Worm (Caenorhabditis elegans) whole organism, early embryonic: Measurements from ENCODE around the gene tmem-218.
A peak's percentile ranks its signal among the peaks of the same experiment; 100 is the strongest.

ENCODE experiments used
- B0310.2 ChIP-seq: sonication (generic microtip); optimal IDR thresholded peaks from 2 replicates; lab custom pipeline; 2016; ENCODE audit warnings: mild to moderate bottlenecking, missing genetic modification characterization, missing compliant biosample characterization
- F13C5.2 ChIP-seq: sonication (generic microtip); optimal IDR thresholded peaks from 2 replicates; lab custom pipeline; 2017; ENCODE audit warnings: mild to moderate bottlenecking, missing genetic modification characterization, inconsistent platforms, missing compliant biosample characterization
- aly-1 ChIP-seq: sonication (generic microtip); optimal IDR thresholded peaks from 2 replicates; lab custom pipeline; 2016; ENCODE audit warnings: missing genetic modification characterization, missing compliant biosample characterization
- ama-1 ChIP-seq: fragments of 150-350 bp; optimal IDR thresholded peaks from 2 replicates; lab custom pipeline; 2014
- ceh-13 ChIP-seq: fragments of 200-800 bp; sonication (Bioruptor generic); optimal IDR thresholded peaks from 2 replicates; lab custom pipeline; 2018; ENCODE audit warnings: mild to moderate bottlenecking, missing genetic modification characterization, missing compliant biosample characterization
- ceh-36 ChIP-seq: sonication (generic microtip); optimal IDR thresholded peaks from 2 replicates; lab custom pipeline; 2016; ENCODE audit warnings: missing genetic modification characterization, inconsistent platforms, missing compliant biosample characterization
- ets-7 ChIP-seq: sonication (generic microtip); optimal IDR thresholded peaks from 2 replicates; lab custom pipeline; 2016; ENCODE audit warnings: missing genotype, missing genetic modification characterization, missing compliant biosample characterization
- flt-1 ChIP-seq: fragments of 200-800 bp; sonication (Bioruptor generic); IDR thresholded peaks from 2 replicates; pipeline ENCODE4 v1.3.6; 2022; ENCODE audit warnings: missing genetic modification characterization, missing compliant biosample characterization
- hmbx-1 ChIP-seq: sonication (generic microtip); optimal IDR thresholded peaks from 2 replicates; lab custom pipeline; 2016; ENCODE audit warnings: mild to moderate bottlenecking, missing genetic modification characterization, missing compliant biosample characterization
- hmg-4 ChIP-seq: fragments of 200-800 bp; sonication (Bioruptor generic); optimal IDR thresholded peaks from 2 replicates; lab custom pipeline; 2018; ENCODE audit warnings: mild to moderate bottlenecking, missing genetic modification characterization, missing compliant biosample characterization
- hnd-1 ChIP-seq: sonication (generic microtip); optimal IDR thresholded peaks from 2 replicates; lab custom pipeline; 2016; ENCODE audit warnings: missing genetic modification characterization, missing compliant biosample characterization
- pes-1 ChIP-seq: fragments of 200-800 bp; sonication (Bioruptor generic); IDR thresholded peaks from 2 replicates; pipeline ENCODE4 v1.3.6; 2022; ENCODE audit warnings: missing genetic modification reagents, missing genetic modification characterization, missing compliant biosample characterization
- scrt-1 ChIP-seq: fragments of 200-800 bp; sonication (Bioruptor generic); IDR thresholded peaks from 2 replicates; pipeline ENCODE4 v1.3.6; 2022; ENCODE audit warnings: missing genetic modification characterization, missing compliant biosample characterization
- sea-1 ChIP-seq: fragments of 200-800 bp; sonication (Bioruptor generic); conservative IDR thresholded peaks from 2 replicates; pipeline ENCODE4 v1.3.6; 2022; ENCODE audit warnings: missing genetic modification characterization, missing compliant biosample characterization
- tbx-11 ChIP-seq: fragments of 200-800 bp; sonication (Bioruptor generic); IDR thresholded peaks from 2 replicates; pipeline ENCODE4 v1.3.6; 2022; ENCODE audit warnings: missing genetic modification characterization, missing compliant biosample characterization
- tbx-37 ChIP-seq: fragments of 200-800 bp; sonication (Bioruptor generic); conservative IDR thresholded peaks from 2 replicates; pipeline ENCODE4 v1.3.6; 2022; ENCODE audit warnings: missing genetic modification reagents, missing genetic modification characterization, missing compliant biosample characterization
- tra-4 ChIP-seq: sonication (generic microtip); optimal IDR thresholded peaks from 2 replicates; lab custom pipeline; 2017; ENCODE audit warnings: missing genetic modification characterization, missing compliant biosample characterization

Gene tmem-218

DNA sequence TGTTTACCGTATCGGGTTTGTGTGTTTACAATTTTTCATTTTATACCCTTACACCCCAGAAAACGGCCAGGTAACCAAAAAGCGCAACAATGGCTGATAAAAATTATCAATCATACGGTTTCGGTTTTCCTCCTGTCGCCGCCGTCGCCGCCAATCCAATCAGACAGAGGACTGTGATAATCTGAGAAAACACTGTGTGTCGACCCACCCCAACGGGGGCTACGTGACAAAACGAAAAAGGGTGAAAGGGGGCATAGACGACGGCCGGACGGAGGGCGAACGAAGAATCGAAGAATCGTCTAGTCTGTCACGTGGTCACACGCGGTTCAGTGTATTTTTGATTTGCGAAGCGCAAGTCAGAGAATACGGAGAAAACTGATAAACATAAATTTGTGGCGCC, 18.6 kb upstream of the tmem-218 start:
- TF ChIP-seq ets-7 (tag; lab: Kevin White, UChicago) (no peak), hmg-4 (peak; percentile 32)

DNA sequence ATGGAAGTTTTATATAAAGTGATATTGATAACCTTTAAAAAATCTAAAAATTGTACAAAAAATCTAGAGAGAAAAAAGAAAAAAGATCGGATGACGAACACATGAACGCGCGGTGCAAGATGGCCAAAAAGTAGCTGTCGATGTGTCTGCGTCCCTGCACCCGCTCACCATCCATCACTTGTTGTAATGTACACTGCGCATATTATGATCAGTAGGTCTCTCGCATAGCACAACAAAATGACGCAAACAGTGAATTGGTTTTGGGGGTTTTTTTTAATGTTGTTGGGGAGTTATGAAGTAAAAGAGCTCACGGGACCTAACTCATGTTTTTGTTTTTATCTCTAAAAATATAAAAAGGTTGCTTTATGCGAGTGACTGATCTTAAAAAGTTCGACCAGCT, 17.8 kb upstream of the tmem-218 start:
- no peak for TF ChIP-seq tbx-37 (GFP tag; lab: Robert Waterston, UW)
- no peak for TF ChIP-seq B0310.2 (tag; lab: Kevin White, UChicago)
- TF ChIP-seq tbx-11 (GFP tag; lab: Robert Waterston, UW), result no peak
- TF ChIP-seq scrt-1 (GFP tag; lab: Robert Waterston, UW), result no peak
- TF ChIP-seq sea-1 (GFP tag; lab: Robert Waterston, UW), result no peak
- no peak for TF ChIP-seq aly-1
- no peak for TF ChIP-seq pes-1
- no peak for TF ChIP-seq tra-4
- no peak for TF ChIP-seq hmbx-1

DNA sequence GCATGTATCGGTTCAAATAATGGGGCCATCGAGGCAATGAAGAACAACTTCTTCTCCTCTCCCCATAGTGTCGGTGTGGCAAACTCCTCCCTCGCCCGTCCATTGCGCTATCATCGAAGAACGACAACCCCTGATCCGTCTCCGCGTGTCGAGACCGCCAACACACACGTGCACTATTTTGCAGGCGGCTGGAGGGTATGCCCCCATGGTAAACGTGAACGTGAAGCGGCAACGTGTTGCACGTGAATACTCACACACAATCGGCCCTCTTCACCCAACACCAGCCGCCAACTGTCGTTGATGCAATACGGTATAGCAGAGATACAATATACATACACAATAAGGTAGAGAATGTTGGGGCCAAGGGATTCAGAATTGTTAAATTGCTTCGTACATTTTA, 16.3 kb upstream of the tmem-218 start:
- TF ChIP-seq ceh-13 (GFP tag; lab: Kevin White, UChicago) (no peak), hmg-4 (peak; percentile 81), ama-1 (lab: Kevin White, UChicago) (no peak)

DNA sequence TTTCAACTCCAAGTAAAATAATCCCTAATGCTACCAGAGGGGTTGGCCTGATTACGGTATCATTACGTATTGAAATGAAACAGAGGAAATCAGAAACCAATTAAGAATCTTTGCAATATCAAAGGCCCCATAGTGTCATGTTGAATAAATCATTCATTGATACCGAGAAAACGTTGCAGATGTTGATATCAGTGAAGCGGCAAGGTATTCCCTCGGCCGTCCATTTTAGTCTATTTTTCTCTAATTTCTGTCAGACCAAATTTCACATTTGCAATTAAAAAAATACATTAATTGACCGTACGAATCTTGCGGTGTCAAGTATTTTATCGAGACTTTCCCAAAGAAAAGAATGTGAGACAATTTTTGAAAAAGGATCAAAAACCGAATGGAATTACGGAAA, 15.2 kb upstream of the tmem-218 start:
- TF ChIP-seq hmbx-1 (no peak), scrt-1 (GFP tag; lab: Robert Waterston, UW) (no peak), B0310.2 (tag; lab: Kevin White, UChicago) (no peak), sea-1 (GFP tag; lab: Robert Waterston, UW) (no peak), hmg-4 (no peak), aly-1 (no peak), ceh-36 (tag; lab: Kevin White, UChicago) (no peak), hnd-1 (tag; lab: Kevin White, UChicago) (no peak), F13C5.2 (no peak), tra-4 (no peak), ceh-13 (GFP tag; lab: Kevin White, UChicago) (no peak), flt-1 (GFP tag; lab: Robert Waterston, UW) (no peak), ama-1 (lab: Kevin White, UChicago) (no peak), ets-7 (tag; lab: Kevin White, UChicago) (no peak)

DNA sequence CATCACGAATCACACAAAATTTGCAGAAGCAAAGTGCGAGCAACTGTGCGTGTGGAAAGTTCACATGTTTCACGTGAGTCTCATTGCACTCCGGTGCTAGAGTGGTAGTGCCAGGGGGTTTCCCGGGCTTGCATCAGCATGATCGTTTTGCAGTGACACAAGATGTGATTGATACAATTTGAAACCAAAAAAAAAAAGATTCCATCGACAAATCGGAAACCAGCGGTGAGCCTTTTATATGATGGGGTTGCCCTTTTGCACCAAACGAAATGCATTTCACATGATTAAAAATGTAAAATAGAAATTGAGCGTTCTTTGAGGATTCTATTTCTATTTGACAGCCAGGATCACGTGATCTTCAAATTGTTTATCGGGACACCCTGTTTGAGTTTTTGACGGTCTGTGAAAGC, 13.1 kb upstream of the tmem-218 start:
- TF ChIP-seq aly-1, result no peak
- no peak for TF ChIP-seq ceh-13 (GFP tag; lab: Kevin White, UChicago)
- no peak for TF ChIP-seq hmg-4
- TF ChIP-seq hnd-1 (tag; lab: Kevin White, UChicago), result no peak
- TF ChIP-seq flt-1 (GFP tag; lab: Robert Waterston, UW), result no peak
- no peak for TF ChIP-seq ceh-36 (tag; lab: Kevin White, UChicago)
- no peak for TF ChIP-seq sea-1 (GFP tag; lab: Robert Waterston, UW)
- no peak for TF ChIP-seq pes-1
- TF ChIP-seq hmbx-1, result no peak

DNA sequence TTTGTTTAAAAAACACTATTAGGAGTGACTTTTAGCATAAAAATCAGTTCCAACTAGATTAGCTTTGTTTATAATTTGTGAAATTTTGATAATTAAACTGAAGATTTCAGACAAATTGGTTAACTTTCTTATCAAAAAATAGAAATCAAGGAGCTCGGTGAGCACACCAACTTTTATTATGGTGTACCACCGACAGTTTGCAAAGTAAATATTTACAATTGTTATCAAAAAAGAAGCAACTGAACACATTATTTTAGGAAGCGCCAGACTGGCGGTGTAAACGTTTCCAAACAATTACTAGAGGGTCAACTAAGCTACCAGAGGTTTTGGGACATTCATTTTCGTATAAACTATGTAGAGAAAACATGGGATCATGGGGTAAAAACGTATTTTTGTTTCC, 12.0 kb upstream of the tmem-218 start:
- no peak for TF ChIP-seq hmbx-1
- no peak for TF ChIP-seq scrt-1 (GFP tag; lab: Robert Waterston, UW)
- no peak for TF ChIP-seq pes-1

DNA sequence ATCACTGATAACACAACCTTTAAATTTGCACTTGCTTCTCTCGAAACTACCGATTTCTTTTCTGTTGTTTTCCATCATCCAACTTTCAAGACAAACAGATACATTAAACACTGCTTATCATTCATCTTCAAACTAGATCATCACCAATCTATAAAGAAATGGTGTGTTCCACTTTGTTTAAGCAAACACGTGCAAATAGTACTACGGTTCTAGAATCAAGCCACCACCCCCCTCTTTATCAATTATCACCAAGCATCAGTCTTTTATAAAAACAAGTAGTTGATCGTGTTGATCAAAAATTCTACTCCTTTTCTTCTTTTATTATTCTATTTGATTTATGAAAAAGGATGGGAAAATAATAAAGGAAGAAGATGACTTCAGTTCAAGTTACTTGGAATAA, 11.0 kb upstream of the tmem-218 start:
- no peak for TF ChIP-seq hmbx-1
- TF ChIP-seq hnd-1 (tag; lab: Kevin White, UChicago), result no peak
- TF ChIP-seq scrt-1 (GFP tag; lab: Robert Waterston, UW), result no peak
- no peak for TF ChIP-seq pes-1
- TF ChIP-seq tbx-11 (GFP tag; lab: Robert Waterston, UW), result no peak
- no peak for TF ChIP-seq ceh-36 (tag; lab: Kevin White, UChicago)
- TF ChIP-seq tra-4, result no peak
- TF ChIP-seq F13C5.2, result no peak
- TF ChIP-seq aly-1, result no peak

DNA sequence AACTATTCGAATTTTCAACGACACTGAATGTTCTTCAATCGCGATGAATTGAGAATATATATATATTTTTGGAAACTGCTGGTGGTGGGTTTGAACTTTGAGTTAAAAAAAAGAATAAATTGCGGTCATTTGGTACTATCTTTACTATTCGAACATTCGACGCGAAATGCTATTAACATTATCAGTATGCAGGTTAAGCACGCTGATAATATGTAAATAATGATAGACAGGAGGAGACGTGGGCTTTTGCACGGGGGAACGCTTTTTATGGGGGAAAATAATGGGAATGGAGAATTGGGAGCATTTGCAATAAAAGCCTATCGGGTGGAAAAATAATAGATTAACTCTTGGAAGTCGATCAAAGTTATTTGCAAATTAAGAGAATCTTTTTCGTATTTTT, 10.5 kb upstream of the tmem-218 start:
- no peak for TF ChIP-seq tra-4
- no peak for TF ChIP-seq B0310.2 (tag; lab: Kevin White, UChicago)
- TF ChIP-seq ama-1 (lab: Kevin White, UChicago), result no peak
- no peak for TF ChIP-seq sea-1 (GFP tag; lab: Robert Waterston, UW)
- TF ChIP-seq scrt-1 (GFP tag; lab: Robert Waterston, UW), result no peak
- TF ChIP-seq ceh-13 (GFP tag; lab: Kevin White, UChicago), result no peak
- TF ChIP-seq ceh-36 (tag; lab: Kevin White, UChicago), result no peak
- no peak for TF ChIP-seq flt-1 (GFP tag; lab: Robert Waterston, UW)
- TF ChIP-seq hnd-1 (tag; lab: Kevin White, UChicago), result no peak
- no peak for TF ChIP-seq hmbx-1
- TF ChIP-seq pes-1, result no peak
- TF ChIP-seq tbx-37 (GFP tag; lab: Robert Waterston, UW), result no peak
- no peak for TF ChIP-seq hmg-4
- TF ChIP-seq tbx-11 (GFP tag; lab: Robert Waterston, UW), result no peak
- TF ChIP-seq aly-1, result no peak
- no peak for TF ChIP-seq F13C5.2
- no peak for TF ChIP-seq ets-7 (tag; lab: Kevin White, UChicago)

DNA sequence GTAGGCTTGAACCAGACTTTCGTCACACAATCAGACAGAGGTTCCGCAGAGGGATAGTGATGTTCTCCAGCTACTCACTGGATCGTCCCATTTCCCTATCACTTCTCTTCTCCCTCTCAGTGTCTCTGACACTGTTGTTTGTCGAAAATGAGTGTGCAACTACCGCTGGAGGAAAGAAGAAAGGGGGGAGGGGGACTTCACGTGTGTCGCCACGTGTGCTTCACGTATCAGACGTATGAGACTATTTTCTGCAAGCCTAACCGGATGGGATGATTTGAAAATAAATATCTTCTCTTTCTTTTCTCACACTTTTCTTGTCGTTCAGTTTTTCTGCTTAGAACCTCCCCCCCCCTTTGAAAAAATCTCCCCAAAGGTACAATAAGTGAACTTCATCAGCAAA, 8.7 kb upstream of the tmem-218 start, which contains the start of gene H18N23.2:
TSS of gene H18N23.2 (minus strand) at position 82 of the 400 bp plus-strand sequence.
- TF ChIP-seq sea-1 (GFP tag; lab: Robert Waterston, UW) (no peak), tra-4 (no peak), ceh-36 (tag; lab: Kevin White, UChicago) (no peak), ama-1 (lab: Kevin White, UChicago) (no peak), hmg-4 (peak; percentile 27), B0310.2 (tag; lab: Kevin White, UChicago) (no peak), tbx-37 (GFP tag; lab: Robert Waterston, UW) (no peak)
